Fruit fly (Drosophila melanogaster) whole organism: ENCODE measurements around the gene CdGAPr.

Source experiments
- CG8478 ChIP-seq: fragments of >200 bp; optimal IDR thresholded peaks from 2 replicates; lab custom pipeline; 2018; ENCODE audit warnings: inconsistent platforms
- Dll ChIP-seq: fragments of >200 bp; optimal IDR thresholded peaks from 2 replicates; lab custom pipeline; 2017
- psq ChIP-seq: fragments of >200 bp; optimal IDR thresholded peaks from 2 replicates; lab custom pipeline; 2017
- usp ChIP-seq: fragments of >200 bp; optimal IDR thresholded peaks from 2 replicates; lab custom pipeline; 2017; ENCODE audit warnings: missing biosample characterization, missing genetic modification characterization, mixed read lengths

DNA sequence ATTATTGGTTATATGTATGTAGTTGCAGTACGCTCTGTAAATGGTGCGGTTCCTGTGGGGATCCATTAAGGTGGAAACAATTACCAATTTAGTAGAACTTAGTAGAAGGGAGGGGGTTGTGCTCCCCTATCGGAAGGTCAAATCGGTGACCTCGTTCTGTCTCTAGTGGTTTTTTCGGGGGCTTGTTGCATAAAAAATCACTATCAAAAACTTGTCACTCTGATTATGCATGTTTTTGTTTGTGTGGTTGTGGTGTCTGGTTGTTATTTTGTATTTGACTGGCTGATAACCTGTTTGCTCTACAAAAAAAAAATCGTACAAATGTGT is 28.3 kb downstream of the CdGAPr start:
- no peak for TF ChIP-seq psq (lab: Kevin White, UChicago)
- no peak for TF ChIP-seq usp (GFP tag; lab: Kevin White, UChicago)
- no peak for TF ChIP-seq CG8478
- TF ChIP-seq Dll (lab: Kevin White, UChicago), result no peak
